Worm (Caenorhabditis elegans): ENCODE data around the gene R11E3.19.
A peak's percentile ranks its signal among the peaks of the same experiment; 100 is the strongest.

The R11E3.19 gene

ce11 chrIV:4749728-4750278 is 26.1 kb downstream of the R11E3.19 start, which contains the start of the genes rpl-20 and Y17G9B.5 (continued):
- TF ChIP-seq bed-2 (GFP tag; IDR thresholded peaks at IDR 0.05) (peak; percentile 94), ceh-91 (GFP tag; IDR thresholded peaks at IDR 0.05) (peak; percentile 99), aptf-3 (GFP tag; IDR thresholded peaks at IDR 0.05) (0 out of 2 replicates have a peak, but pooled peaks have one; percentile 37), lin-35 (GFP tag; optimal IDR thresholded peaks at IDR 0.05) (peak; percentile 49 to 100 (median 90)), Y79H2A.3 (GFP tag; conservative IDR thresholded peaks at IDR 0.05) (peak; percentile 97), sdz-38 (tag; optimal IDR thresholded peaks at IDR 0.05) (no peak), ztf-6 (GFP tag; IDR thresholded peaks at IDR 0.05) (peak; percentile 98), nhr-27 (tag; optimal IDR thresholded peaks at IDR 0.05) (peak; percentile 96), D2030.7 (GFP tag; IDR thresholded peaks at IDR 0.05) (peak; percentile 100), K11D2.4 (GFP tag; IDR thresholded peaks at IDR 0.05) (peak; percentile 100), fkh-3 (tag; optimal IDR thresholded peaks at IDR 0.05) (peak; percentile 82), ztf-3 (GFP tag; optimal IDR thresholded peaks at IDR 0.05) (peak; percentile 98), hlh-12 (tag; optimal IDR thresholded peaks at IDR 0.05) (no peak), hlh-26 (GFP tag; conservative IDR thresholded peaks at IDR 0.05) (no peak), ceh-58 (GFP tag; IDR thresholded peaks at IDR 0.05) (0 out of 2 replicates have a peak, but pooled peaks have one; percentile 54), F52B5.7 (tag; optimal IDR thresholded peaks at IDR 0.05) (peak; percentile 94), nfya-1 (tag; optimal IDR thresholded peaks at IDR 0.05; ENCODE audit: borderline replicate concordance, insufficient read depth) (no peak), snpc-1.1 (tag; optimal IDR thresholded peaks at IDR 0.05; ENCODE audit: insufficient read depth) (peak; percentile 92), lin-26 (GFP tag; IDR thresholded peaks at IDR 0.05) (peak; percentile 90), rec-8 (tag; optimal IDR thresholded peaks at IDR 0.05) (peak; percentile 79 to 81), F23B12.7 (tag; optimal IDR thresholded peaks at IDR 0.05; ENCODE audit: insufficient read depth) (peak; percentile 99), lin-40 (tag; optimal IDR thresholded peaks at IDR 0.05) (peak; percentile 99), pbrm-1 (GFP tag; IDR thresholded peaks at IDR 0.05) (peak; percentile 100), lsy-27 (tag; optimal IDR thresholded peaks at IDR 0.05; ENCODE audit: borderline replicate concordance, insufficient read depth) (peak; percentile 71), lag-1 (GFP tag; IDR thresholded peaks at IDR 0.05) (peak; percentile 90; the same call in 1 of the 2 replicates), rcor-1 (GFP tag; IDR thresholded peaks at IDR 0.05) (peak; percentile 99), snpc-1.3 (tag; optimal IDR thresholded peaks at IDR 0.05; ENCODE audit: insufficient read depth) (peak; percentile 99), athp-1 (tag; optimal IDR thresholded peaks at IDR 0.05) (peak; percentile 100), nfyb-1 (GFP tag; IDR thresholded peaks at IDR 0.05) (peak; percentile 99), ZK185.1 (tag; optimal IDR thresholded peaks at IDR 0.05; ENCODE audit: poor library complexity, severe bottlenecking) (peak; percentile 99), F37B4.10 (GFP tag; IDR thresholded peaks at IDR 0.05) (peak; percentile 99), lsl-1 (GFP tag; optimal IDR thresholded peaks at IDR 0.05) (peak; percentile 100), nfya-2 (GFP tag; IDR thresholded peaks at IDR 0.05) (peak; percentile 95), ama-1 (optimal IDR thresholded peaks at IDR 0.05) (peak; percentile 50), ama-1 (GFP tag; optimal IDR thresholded peaks at IDR 0.05) (peak; percentile 71 to 88), ceh-40 (GFP tag; IDR thresholded peaks at IDR 0.05) (peak; percentile 92), mel-28 (tag; optimal IDR thresholded peaks at IDR 0.05; ENCODE audit: borderline replicate concordance) (peak; percentile 90), let-607 (tag; optimal IDR thresholded peaks at IDR 0.05) (peak; percentile 95 to 97), C06A6.2 (GFP tag; conservative IDR thresholded peaks at IDR 0.05) (peak; percentile 99), F33H1.4 (GFP tag; IDR thresholded peaks at IDR 0.05) (peak; percentile 98), ztf-26 (tag; optimal IDR thresholded peaks at IDR 0.05) (peak; percentile 100), B0261.1 (tag; optimal IDR thresholded peaks at IDR 0.05) (peak; percentile 47), xnd-1 (tag; optimal IDR thresholded peaks at IDR 0.05) (peak; percentile 92), ztf-18 (tag; optimal IDR thresholded peaks at IDR 0.05) (peak; percentile 95), madf-6 (GFP tag; IDR thresholded peaks at IDR 0.05) (peak; percentile 99), egl-44 (GFP tag; IDR thresholded peaks at IDR 0.05) (peak; percentile 98), Y56A3A.18 (GFP tag; IDR thresholded peaks at IDR 0.05) (peak; percentile 99)
